Worm (Caenorhabditis elegans): ENCODE results near the gene T05E12.6.

ce11 chrV:17075900-17076299 lies 13.3 kb downstream of the T05E12.6 start, which contains the start of gene str-125:
- TF ChIP-seq nhr-76 (tag; optimal IDR thresholded peaks at IDR 0.05) (no peak), elt-2 (tag; optimal IDR thresholded peaks at IDR 0.05) (no peak), snpc-4 (tag; optimal IDR thresholded peaks at IDR 0.05) (no peak), R02D3.7 (tag; optimal IDR thresholded peaks at IDR 0.05) (no peak), skn-1 (tag; optimal IDR thresholded peaks at IDR 0.05) (no peak)

Measured in whole organism, L3 larva.